Worm (Caenorhabditis elegans): ENCODE data around the gene clec-167.

The clec-167 gene

ce11 chrIV:1256723-1257122 is 1.2 kb upstream of the clec-167 start, which contains the start of gene clec-168:
Gene clec-168 (plus strand): TSS chrIV:1256969.
- TF ChIP-seq him-1 (tag; optimal IDR thresholded peaks at IDR 0.05), result no peak
- TF ChIP-seq W03F9.2 (tag; optimal IDR thresholded peaks at IDR 0.05), result no peak
- TF ChIP-seq dao-5 (tag; optimal IDR thresholded peaks at IDR 0.05), result no peak

ce11 chrIV:1251242-1251911 is 4.2 kb downstream of the clec-167 start, which contains the start of the genes clec-166 and F38A1.6:
Gene clec-166 (minus strand): TSS chrIV:1251342.
Gene F38A1.6 (plus strand): TSS chrIV:1251861.
- TF ChIP-seq dao-5 (tag; optimal IDR thresholded peaks at IDR 0.05), result no peak
- TF ChIP-seq him-1 (tag; optimal IDR thresholded peaks at IDR 0.05), result no peak
- TF ChIP-seq W03F9.2 (tag; optimal IDR thresholded peaks at IDR 0.05), result no peak

ce11 chrIV:1246762-1247436 is 8.6 kb downstream of the clec-167 start, which contains the start of the genes clec-165 and F38A1.11:
Gene clec-165 (minus strand): TSS chrIV:1246886.
Gene F38A1.11 (plus strand): TSS chrIV:1247386.
- TF ChIP-seq dao-5 (tag; optimal IDR thresholded peaks at IDR 0.05), result no peak
- TF ChIP-seq W03F9.2 (tag; optimal IDR thresholded peaks at IDR 0.05), result no peak
- TF ChIP-seq him-1 (tag; optimal IDR thresholded peaks at IDR 0.05), result no peak

ce11 chrIV:1245244-1245643 is 10.3 kb downstream of the clec-167 start, which contains the start of gene F38A1.9:
Gene F38A1.9 (minus strand): TSS chrIV:1245344.
- TF ChIP-seq him-1 (tag; optimal IDR thresholded peaks at IDR 0.05) (no peak), dao-5 (tag; optimal IDR thresholded peaks at IDR 0.05) (no peak), W03F9.2 (tag; optimal IDR thresholded peaks at IDR 0.05) (no peak)

ce11 chrIV:1243295-1243694 is 12.2 kb downstream of the clec-167 start, which contains the start of gene F38A1.15:
Gene F38A1.15 (minus strand): TSS chrIV:1243395.
- TF ChIP-seq dao-5 (tag; optimal IDR thresholded peaks at IDR 0.05) (no peak), him-1 (tag; optimal IDR thresholded peaks at IDR 0.05) (no peak), W03F9.2 (tag; optimal IDR thresholded peaks at IDR 0.05) (no peak)

- TF ChIP-seq dao-5 (tag; optimal IDR thresholded peaks at IDR 0.05) (no peak), him-1 (tag; optimal IDR thresholded peaks at IDR 0.05) (no peak), W03F9.2 (tag; optimal IDR thresholded peaks at IDR 0.05) (no peak)
Observed at ce11 chrIV:1239686-1240085, 15.8 kb downstream of the clec-167 start, which contains the start of gene F38A1.8. Gene F38A1.8 (minus strand): TSS chrIV:1239852.

ce11 chrIV:1238147-1238546 is 17.4 kb downstream of the clec-167 start:
- TF ChIP-seq W03F9.2 (tag; optimal IDR thresholded peaks at IDR 0.05), result no peak
- TF ChIP-seq dao-5 (tag; optimal IDR thresholded peaks at IDR 0.05), result no peak
- TF ChIP-seq him-1 (tag; optimal IDR thresholded peaks at IDR 0.05), result no peak

ce11 chrIV:1235785-1236184 is 19.7 kb downstream of the clec-167 start:
- TF ChIP-seq him-1 (tag; optimal IDR thresholded peaks at IDR 0.05), result no peak
- no peak for TF ChIP-seq W03F9.2 (tag; optimal IDR thresholded peaks at IDR 0.05)
- no peak for TF ChIP-seq dao-5 (tag; optimal IDR thresholded peaks at IDR 0.05)

ce11 chrIV:1234780-1235179 is 20.8 kb downstream of the clec-167 start:
- TF ChIP-seq W03F9.2 (tag; optimal IDR thresholded peaks at IDR 0.05), result no peak
- no peak for TF ChIP-seq him-1 (tag; optimal IDR thresholded peaks at IDR 0.05)
- no peak for TF ChIP-seq dao-5 (tag; optimal IDR thresholded peaks at IDR 0.05)

- TF ChIP-seq W03F9.2 (tag; optimal IDR thresholded peaks at IDR 0.05), result no peak
- TF ChIP-seq dao-5 (tag; optimal IDR thresholded peaks at IDR 0.05), result no peak
- no peak for TF ChIP-seq him-1 (tag; optimal IDR thresholded peaks at IDR 0.05)
Observed at ce11 chrIV:1232419-1233145, 22.9 kb downstream of the clec-167 start.

- no peak for TF ChIP-seq dao-5 (tag; optimal IDR thresholded peaks at IDR 0.05)
- no peak for TF ChIP-seq W03F9.2 (tag; optimal IDR thresholded peaks at IDR 0.05)
- TF ChIP-seq him-1 (tag; optimal IDR thresholded peaks at IDR 0.05), result no peak
Observed at ce11 chrIV:1231589-1231988, 23.9 kb downstream of the clec-167 start, which contains the start of gene W09G12.6. Gene W09G12.6 (plus strand): TSS chrIV:1231889.

- TF ChIP-seq W03F9.2 (tag; optimal IDR thresholded peaks at IDR 0.05), result no peak
- TF ChIP-seq dao-5 (tag; optimal IDR thresholded peaks at IDR 0.05), result no peak
- no peak for TF ChIP-seq him-1 (tag; optimal IDR thresholded peaks at IDR 0.05)
Observed at ce11 chrIV:1228675-1229130, 26.8 kb downstream of the clec-167 start, which contains the start of gene W09G12.7. Gene W09G12.7 (plus strand): TSS chrIV:1229080.

- TF ChIP-seq W03F9.2 (tag; optimal IDR thresholded peaks at IDR 0.05) (no peak), him-1 (tag; optimal IDR thresholded peaks at IDR 0.05) (no peak), dao-5 (tag; optimal IDR thresholded peaks at IDR 0.05) (no peak)
Observed at ce11 chrIV:1225596-1226232, 29.8 kb downstream of the clec-167 start, which contains the start of gene W09G12.8. Gene W09G12.8 (plus strand): TSS chrIV:1226182.
